Worm (Caenorhabditis elegans) whole organism, L2 larva: Measurements from ENCODE around the gene ZK1240.3.
"Not testable (repeated sequence)": the region's sequence is repeated elsewhere in the genome, so short reads cannot be mapped to it uniquely, and the experiment has no call there.

Experiments used
- C34F6.9 ChIP-seq: fragments of 150-350 bp; optimal IDR thresholded peaks from 2 replicates; lab custom pipeline; 2014; ENCODE audit warnings: missing biosample characterization, missing genetic modification characterization
- F13H6.1 ChIP-seq: sonication (generic microtip); optimal IDR thresholded peaks from 2 replicates; lab custom pipeline; 2016; ENCODE audit warnings: missing genetic modification characterization, missing compliant biosample characterization
- alr-1 ChIP-seq: fragments of 150-350 bp; optimal IDR thresholded peaks from 2 replicates; lab custom pipeline; 2014; ENCODE audit warnings: missing biosample characterization, missing genetic modification characterization
- blmp-1 ChIP-seq: sonication (generic microtip); optimal IDR thresholded peaks from 2 replicates; lab custom pipeline; 2017; ENCODE audit warnings: missing genetic modification characterization, mild to moderate bottlenecking, missing compliant biosample characterization, antibody characterized with exemption, moderate library complexity; ENCODE audit not compliant: insufficient read depth
- ceh-16 ChIP-seq: fragments of 150-350 bp; optimal IDR thresholded peaks from 2 replicates; lab custom pipeline; 2014; ENCODE audit warnings: missing biosample characterization, missing genetic modification characterization
- ceh-82 ChIP-seq: fragments of 150-350 bp; optimal IDR thresholded peaks from 2 replicates; lab custom pipeline; 2014; ENCODE audit warnings: missing biosample characterization, missing genetic modification characterization
- crh-2 ChIP-seq: sonication (generic microtip); optimal IDR thresholded peaks from 2 replicates; lab custom pipeline; 2017; ENCODE audit warnings: missing biosample characterization, missing genetic modification characterization
- elt-1 ChIP-seq: fragments of 150-350 bp; optimal IDR thresholded peaks from 2 replicates; lab custom pipeline; 2014; ENCODE audit warnings: missing biosample characterization, missing genetic modification characterization
- fos-1 ChIP-seq: fragments of 150-350 bp; optimal IDR thresholded peaks from 2 replicates; lab custom pipeline; 2014; ENCODE audit warnings: missing biosample characterization, missing genetic modification characterization
- gmeb-1 ChIP-seq: fragments of 150-350 bp; optimal IDR thresholded peaks from 2 replicates; lab custom pipeline; 2014; ENCODE audit warnings: missing biosample characterization, missing genetic modification characterization
- lin-11 ChIP-seq: fragments of 150-350 bp; sonication (generic microtip); optimal IDR thresholded peaks from 2 replicates; lab custom pipeline; 2014; ENCODE audit warnings: missing biosample characterization, missing genetic modification characterization, inconsistent platforms, mixed read lengths
- lin-13 ChIP-seq: fragments of 150-350 bp; optimal IDR thresholded peaks from 2 replicates; lab custom pipeline; 2014; ENCODE audit warnings: missing biosample characterization, missing genetic modification reagents, missing genetic modification characterization
- lsy-2 ChIP-seq, 2 experiments: fragments of 150-350 bp in 1 of 2; sonication (generic microtip) in 1 of 2; optimal IDR thresholded peaks; 2 replicates each; lab custom pipeline; 2014 to 2017; ENCODE audit warnings: missing biosample characterization in 2 of 2, missing genetic modification characterization in 2 of 2
- mab-5 ChIP-seq: fragments of 150-350 bp; optimal IDR thresholded peaks from 2 replicates; lab custom pipeline; 2014; ENCODE audit warnings: missing biosample characterization, missing genetic modification characterization
- mbf-1 ChIP-seq: sonication (generic microtip); optimal IDR thresholded peaks from 2 replicates; lab custom pipeline; 2017; ENCODE audit warnings: missing biosample characterization, missing genetic modification characterization
- mdl-1 ChIP-seq, 2 experiments: fragments of 150-350 bp in 1 of 2; sonication (generic microtip) in 1 of 2; optimal IDR thresholded peaks; 2 replicates each; lab custom pipeline; 2017; ENCODE audit warnings: missing biosample characterization in 2 of 2, missing genetic modification characterization in 2 of 2
- nhr-10 ChIP-seq: sonication (generic microtip); optimal IDR thresholded peaks from 2 replicates; lab custom pipeline; 2017; ENCODE audit warnings: missing biosample characterization, missing genetic modification characterization
- nhr-11 ChIP-seq: fragments of 150-350 bp; optimal IDR thresholded peaks from 2 replicates; lab custom pipeline; 2014; ENCODE audit warnings: missing biosample characterization, missing genetic modification characterization
- nhr-12 ChIP-seq: fragments of 150-350 bp; optimal IDR thresholded peaks from 2 replicates; lab custom pipeline; 2014; ENCODE audit warnings: missing biosample characterization, missing genetic modification characterization
- nhr-129 ChIP-seq: fragments of 150-350 bp; optimal IDR thresholded peaks from 2 replicates; lab custom pipeline; 2014; ENCODE audit warnings: missing biosample characterization, missing genetic modification characterization
- nhr-21 ChIP-seq: fragments of 150-350 bp; optimal IDR thresholded peaks from 2 replicates; lab custom pipeline; 2014; ENCODE audit warnings: missing biosample characterization, missing genetic modification characterization
- nhr-23 ChIP-seq: fragments of 150-350 bp; optimal IDR thresholded peaks from 2 replicates; lab custom pipeline; 2014; ENCODE audit warnings: missing biosample characterization, missing genetic modification reagents, missing genetic modification characterization
- nhr-237 ChIP-seq: fragments of 150-350 bp; optimal IDR thresholded peaks from 2 replicates; lab custom pipeline; 2014; ENCODE audit warnings: missing biosample characterization, missing genetic modification characterization
- nhr-25 ChIP-seq: fragments of 150-350 bp; sonication (generic microtip); optimal IDR thresholded peaks from 3 replicates; lab custom pipeline; 2014; ENCODE audit warnings: missing biosample characterization, missing genetic modification characterization
- nhr-77 ChIP-seq: fragments of 150-350 bp; optimal IDR thresholded peaks from 2 replicates; lab custom pipeline; 2014; ENCODE audit warnings: missing biosample characterization, missing genetic modification characterization
- skn-1 ChIP-seq: sonication (generic microtip); optimal IDR thresholded peaks from 2 replicates; lab custom pipeline; 2017; ENCODE audit warnings: missing biosample characterization, missing genetic modification characterization
- sma-9 ChIP-seq, 2 experiments: fragments of 150-350 bp in 1 of 2; sonication (generic microtip) in 1 of 2; optimal IDR thresholded peaks; 2 replicates each; lab custom pipeline; 2014 to 2016; ENCODE audit warnings: missing genetic modification characterization in 2 of 2, mild to moderate bottlenecking in 1 of 2, missing biosample characterization in 1 of 2, missing compliant biosample characterization in 1 of 2, missing genetic modification reagents in 1 of 2, moderate library complexity in 1 of 2
- snpc-4 ChIP-seq: fragments of 150-350 bp; optimal IDR thresholded peaks from 2 replicates; lab custom pipeline; 2014; ENCODE audit warnings: missing biosample characterization, missing genetic modification characterization
- unc-39 ChIP-seq: fragments of 150-350 bp; optimal IDR thresholded peaks from 2 replicates; lab custom pipeline; 2014; ENCODE audit warnings: missing biosample characterization, missing genetic modification characterization
- unc-55 ChIP-seq: fragments of 150-350 bp; sonication (generic microtip); optimal IDR thresholded peaks from 3 replicates; lab custom pipeline; 2014; ENCODE audit warnings: missing biosample characterization, missing genetic modification reagents, missing genetic modification characterization
- unc-62 ChIP-seq: fragments of 150-350 bp; optimal IDR thresholded peaks from 2 replicates; lab custom pipeline; 2014; ENCODE audit warnings: missing biosample characterization, missing genetic modification reagents, missing genetic modification characterization
- zag-1 ChIP-seq: fragments of 150-350 bp; optimal IDR thresholded peaks from 2 replicates; lab custom pipeline; 2014; ENCODE audit warnings: missing biosample characterization, missing genetic modification characterization
- ztf-1 ChIP-seq: fragments of 200-800 bp; sonication (Bioruptor generic); conservative IDR thresholded peaks from 2 replicates; pipeline ENCODE4 v1.3.6; 2022; ENCODE audit warnings: missing genetic modification characterization, missing compliant biosample characterization

ZK1240.3 gene

ce11 chrII:2279839-2280238, 40.3 kb upstream of the ZK1240.3 start, which contains the start of gene K09F6.11:
Gene K09F6.11, plus strand, starts transcription at chrII:2280139.
- TF ChIP-seq unc-39 (tag; lab: Kevin White, UChicago) (no peak), unc-55 (no peak)

- not testable (repeated sequence) for TF ChIP-seq zag-1 (tag; lab: Kevin White, UChicago); blmp-1 (tag; lab: Kevin White, UChicago); lin-13 (GFP tag; lab: Kevin White, UChicago)
These were observed 37.5 kb upstream of the ZK1240.3 start, which contains the start of gene K09F6.9 for ce11 chrII:2282599-2282998. Gene K09F6.9, minus strand, starts transcription at chrII:2282699.

DNA sequence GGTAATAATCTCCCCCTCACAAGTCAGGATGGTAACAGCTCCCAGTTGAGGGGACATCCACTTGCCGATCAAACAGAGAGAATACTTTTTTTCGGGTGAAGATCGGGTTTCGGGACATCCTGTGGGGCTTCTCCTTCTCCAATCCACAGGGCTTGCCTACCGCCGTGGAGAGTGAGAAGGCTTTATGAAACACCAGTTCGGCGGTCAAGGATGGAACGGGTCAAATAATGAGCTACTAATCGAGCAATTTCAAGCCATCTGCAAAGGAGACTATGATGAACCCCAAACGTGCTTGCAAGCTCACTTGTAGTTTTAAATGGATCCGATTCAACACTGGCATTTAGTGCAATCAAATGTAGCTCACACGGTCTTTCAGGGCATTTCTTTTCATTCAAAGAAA, 35.4 kb upstream of the ZK1240.3 start:
- TF ChIP-seq ceh-82 (tag; lab: Kevin White, UChicago) = no peak
- TF ChIP-seq mbf-1 (tag; lab: Kevin White, UChicago) = no peak
- TF ChIP-seq nhr-11 (tag; lab: Kevin White, UChicago) = no peak
- TF ChIP-seq mab-5 (tag; lab: Kevin White, UChicago) = no peak
- TF ChIP-seq nhr-129 (tag; lab: Kevin White, UChicago) = no peak
- TF ChIP-seq unc-62 (GFP tag; lab: Kevin White, UChicago) = no peak
- TF ChIP-seq nhr-77 (tag; lab: Kevin White, UChicago) = no peak
- no peak for TF ChIP-seq skn-1
- no peak for TF ChIP-seq crh-2
- TF ChIP-seq ceh-16 (tag; lab: Kevin White, UChicago) = no peak
- TF ChIP-seq C34F6.9 (tag; lab: Kevin White, UChicago) = no peak
- TF ChIP-seq nhr-12 (tag; lab: Kevin White, UChicago) = no peak
- no peak for TF ChIP-seq nhr-23 (tag; lab: Kevin White, UChicago)
- TF ChIP-seq nhr-25 = no peak

- TF ChIP-seq unc-55 (peak; percentile 25), F13H6.1 (tag; lab: Kevin White, UChicago) (no peak), snpc-4 (no peak), sma-9 (GFP tag; optimal IDR thresholded peaks at IDR 0.05; lab: Kevin White, UChicago) (peak; percentile 17), sma-9 (tag; optimal IDR thresholded peaks at IDR 0.05; lab: Kevin White, UChicago) (no peak)
These were observed 31.3 kb upstream of the ZK1240.3 start, which contains the start of the genes K09F6.10 and K09F6.13 for ce11 chrII:2288798-2289197. Gene K09F6.10, minus strand, starts transcription at chrII:2288883. Gene K09F6.13, plus strand, starts transcription at chrII:2289114.

- TF ChIP-seq ztf-1 (GFP tag; lab: Robert Waterston, UW) (no peak), elt-1 (no peak), alr-1 (tag; lab: Kevin White, UChicago) (no peak), fos-1 (tag; lab: Kevin White, UChicago) (no peak), sma-9 (GFP tag; optimal IDR thresholded peaks at IDR 0.05; lab: Kevin White, UChicago) (peak; percentile 66), sma-9 (tag; optimal IDR thresholded peaks at IDR 0.05; lab: Kevin White, UChicago) (no peak), nhr-10 (tag; lab: Kevin White, UChicago) (no peak), gmeb-1 (tag; lab: Kevin White, UChicago) (no peak), nhr-129 (tag; lab: Kevin White, UChicago) (peak; percentile 18), unc-55 (peak; percentile 72), mdl-1 (tag; optimal IDR thresholded peaks at IDR 0.05; lab: Kevin White, UChicago) (no peak), lin-11 (tag; lab: Kevin White, UChicago) (no peak), nhr-237 (tag; lab: Kevin White, UChicago) (no peak), ceh-82 (tag; lab: Kevin White, UChicago) (no peak), mbf-1 (tag; lab: Kevin White, UChicago) (no peak), nhr-25 (no peak), lin-13 (GFP tag; lab: Kevin White, UChicago) (no peak), lsy-2 (tag; optimal IDR thresholded peaks at IDR 0.05; lab: Kevin White, UChicago) (peak in 1 of 2 experiments; percentile 20), mab-5 (tag; lab: Kevin White, UChicago) (peak; percentile 2)
- TF ChIP-seq, all 48 proteins: peak for 5
These were observed 30.7 kb upstream of the ZK1240.3 start for ce11 chrII:2289441-2289840.

DNA sequence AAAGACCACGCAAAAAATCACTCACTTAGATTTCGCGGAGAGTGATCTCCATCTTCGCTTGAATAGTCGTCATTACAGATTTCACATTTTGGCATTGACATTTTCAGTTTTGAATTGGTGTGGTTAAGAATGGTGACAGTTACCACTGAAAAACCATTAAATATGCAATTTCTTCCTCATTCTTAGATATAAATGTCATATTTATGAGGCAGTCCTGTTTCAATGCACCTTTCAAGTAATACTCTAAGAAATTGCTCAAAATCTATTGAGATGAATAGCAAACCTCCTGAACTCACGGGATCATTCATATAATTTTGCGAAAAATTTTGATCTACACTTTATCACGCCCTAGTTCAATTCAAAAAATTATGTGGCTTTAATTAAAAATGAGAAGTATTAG, 28.1 kb upstream of the ZK1240.3 start, which contains the start of gene K09F6.7:
Gene K09F6.7, minus strand, starts transcription at position 101 of the 400 bp plus-strand sequence.
- TF ChIP-seq nhr-21 (tag; lab: Kevin White, UChicago) = no peak
